Fruit fly (Drosophila melanogaster) whole organism, adult: ENCODE data around the gene Ada1-2.
A peak's percentile ranks its signal among the peaks of the same experiment; 100 is the strongest.

Source experiments
- CG14711 ChIP-seq: fragments of 200-800 bp; sonication (Bioruptor generic); optimal IDR thresholded peaks from 2 replicates; lab custom pipeline; 2018; ENCODE audit warnings: missing biosample characterization, mild to moderate bottlenecking, missing genetic modification characterization, moderate library complexity
- CG1620 ChIP-seq: fragments of 200-800 bp; sonication (Bioruptor generic); optimal IDR thresholded peaks from 2 replicates; lab custom pipeline; 2016; ENCODE audit warnings: missing biosample characterization, missing genetic modification characterization
- CG33017 ChIP-seq: fragments of 200-800 bp; sonication (Bioruptor generic); optimal IDR thresholded peaks from 2 replicates; lab custom pipeline; 2018; ENCODE audit warnings: missing biosample characterization, mild to moderate bottlenecking, missing genetic modification characterization, moderate library complexity
- CG5204 ChIP-seq: fragments of 200-800 bp; sonication (Bioruptor generic); optimal IDR thresholded peaks from 2 replicates; lab custom pipeline; 2016; ENCODE audit warnings: missing biosample characterization, missing genetic modification characterization
- CG7101 ChIP-seq: fragments of 200-800 bp; sonication (Bioruptor generic); optimal IDR thresholded peaks from 2 replicates; lab custom pipeline; 2018; ENCODE audit warnings: missing biosample characterization, mild to moderate bottlenecking, missing genetic modification characterization, moderate library complexity
- kay ChIP-seq: fragments of 200-800 bp; sonication (Bioruptor generic); peaks from one replicate; lab custom pipeline; 2016; ENCODE audit warnings: missing biosample characterization, missing genetic modification characterization, borderline replicate concordance
- ovo ChIP-seq: fragments of 200-800 bp; sonication (Bioruptor generic); optimal IDR thresholded peaks from 2 replicates; lab custom pipeline; 2016; ENCODE audit warnings: missing biosample characterization, missing genetic modification characterization
- pad ChIP-seq: fragments of 200-800 bp; sonication (Bioruptor generic); optimal IDR thresholded peaks from 3 replicates; lab custom pipeline; 2017; ENCODE audit warnings: missing biosample characterization, missing genetic modification characterization, mild to moderate bottlenecking, moderate library complexity, missing genetic modification reagents
- toe ChIP-seq: fragments of 200-800 bp; sonication (Bioruptor generic); optimal IDR thresholded peaks from 2 replicates; lab custom pipeline; 2016; ENCODE audit warnings: missing biosample characterization, missing genetic modification characterization

dm6 chr2L:12007331-12007791 lies 14.7 kb downstream of the Ada1-2 start:
- TF ChIP-seq CG5204 (GFP tag; lab: Kevin White, UChicago) (peak; percentile 11), toe (GFP tag; lab: Kevin White, UChicago) (peak; percentile 73), CG33017 (tag; lab: Kevin White, UChicago) (peak; percentile 63), CG7101 (tag; lab: Kevin White, UChicago) (peak; percentile 48), CG14711 (tag; lab: Kevin White, UChicago) (peak; percentile 55), CG1620 (GFP tag; lab: Kevin White, UChicago) (peak; percentile 57), kay (GFP tag; lab: Kevin White, UChicago) (peak; percentile 95), pad (GFP tag; lab: Kevin White, UChicago) (peak; percentile 78), ovo (peak; percentile 88)
